Worm (Caenorhabditis elegans) whole organism, midembryonic: Measurements from ENCODE around the gene C06A1.3.

Experiments
- flt-1 ChIP-seq: fragments of 200-800 bp; sonication (Bioruptor generic); IDR thresholded peaks from 2 replicates; pipeline ENCODE4 v1.3.6; 2022; ENCODE audit warnings: missing genetic modification characterization, missing compliant biosample characterization
- klf-2 ChIP-seq: fragments of 200-800 bp; sonication (Bioruptor generic); conservative IDR thresholded peaks from 2 replicates; pipeline ENCODE4 v1.3.6; 2022; ENCODE audit warnings: missing genetic modification reagents, missing genetic modification characterization, missing compliant biosample characterization
- med-1 ChIP-seq: sonication (generic microtip); optimal IDR thresholded peaks from 2 replicates; lab custom pipeline; 2017; ENCODE audit warnings: missing genetic modification characterization, mild to moderate bottlenecking, missing compliant biosample characterization, antibody characterized with exemption, missing genetic modification reagents; ENCODE audit not compliant: insufficient read depth
- ztf-23 ChIP-seq: fragments of 200-800 bp; sonication (Bioruptor generic); IDR thresholded peaks from 2 replicates; pipeline ENCODE4 v1.3.6; 2022; ENCODE audit warnings: missing genetic modification reagents, missing genetic modification characterization, missing compliant biosample characterization

DNA sequence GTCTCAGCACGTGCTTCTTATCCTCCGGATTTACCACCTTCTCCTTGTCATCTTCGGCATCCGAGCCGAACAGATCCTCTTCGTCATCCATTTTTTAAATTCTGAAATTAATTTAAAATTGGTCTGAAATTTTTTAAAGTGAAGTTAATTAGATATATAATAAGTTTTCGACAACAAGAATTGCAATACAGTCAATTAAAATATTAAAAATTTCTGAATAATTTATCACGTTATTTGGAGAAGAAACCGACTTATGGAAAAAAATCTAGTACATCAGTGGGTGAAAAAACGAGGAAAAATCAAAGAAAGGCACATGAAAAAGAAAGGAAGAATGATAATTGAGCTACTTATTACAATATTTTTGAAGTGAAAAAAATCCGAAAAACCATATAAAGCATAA lies 33.4 kb downstream of the C06A1.3 start, which contains the start of gene taf-13:
- no peak for TF ChIP-seq klf-2
- no peak for TF ChIP-seq flt-1 (GFP tag; lab: Robert Waterston, UW)
- no peak for TF ChIP-seq med-1 (GFP tag; lab: Kevin White, UChicago)
- TF ChIP-seq ztf-23 (GFP tag; lab: Robert Waterston, UW) = no peak
